Fruit fly (Drosophila melanogaster) whole organism, pupa: ENCODE results near the gene Hexo1.

Experiments used
- CG10348 ChIP-seq: fragments of 200-800 bp; sonication (Bioruptor generic); IDR thresholded peaks from 2 replicates; pipeline ENCODE4 v1.3.6; 2022; ENCODE audit warnings: missing biosample characterization, missing genetic modification characterization
- CG12605 ChIP-seq: fragments of 200-800 bp; sonication (Bioruptor generic); IDR thresholded peaks from 2 replicates; pipeline ENCODE4 v1.3.6; 2022; ENCODE audit warnings: missing biosample characterization, missing genetic modification characterization
- CG13204 ChIP-seq: fragments of 200-800 bp; sonication (Bioruptor generic); optimal IDR thresholded peaks from 2 replicates; lab custom pipeline; 2018; ENCODE audit warnings: missing biosample characterization, mild to moderate bottlenecking, missing genetic modification characterization, moderate library complexity
- CG14655 ChIP-seq: fragments of 200-800 bp; sonication (Bioruptor generic); optimal IDR thresholded peaks from 3 replicates; lab custom pipeline; 2017; ENCODE audit warnings: mild to moderate bottlenecking, missing biosample characterization, missing genetic modification reagents, missing genetic modification characterization
- CG15710 ChIP-seq: fragments of 200-800 bp; sonication (Bioruptor generic); optimal IDR thresholded peaks from 2 replicates; lab custom pipeline; 2018; ENCODE audit warnings: missing biosample characterization, mild to moderate bottlenecking, missing genetic modification characterization, moderate library complexity
- CG17806 ChIP-seq: fragments of 200-800 bp; sonication (Bioruptor generic); optimal IDR thresholded peaks from 2 replicates; lab custom pipeline; 2018; ENCODE audit warnings: missing biosample characterization, mild to moderate bottlenecking, missing genetic modification characterization, moderate library complexity
- CG32121 ChIP-seq: fragments of 200-800 bp; sonication (Bioruptor generic); IDR thresholded peaks from 2 replicates; pipeline ENCODE4 v1.3.6; 2022; ENCODE audit warnings: missing biosample characterization, missing genetic modification characterization
- CG34367 ChIP-seq: fragments of 200-800 bp; sonication (Bioruptor generic); optimal IDR thresholded peaks from 2 replicates; lab custom pipeline; 2018; ENCODE audit warnings: missing biosample characterization, mild to moderate bottlenecking, missing genetic modification characterization
- CG4496 ChIP-seq: fragments of 200-800 bp; sonication (Bioruptor generic); IDR thresholded peaks from 3 replicates; pipeline ENCODE4 v1.3.6; 2022; ENCODE audit warnings: missing biosample characterization, missing genetic modification characterization
- CG8159 ChIP-seq: fragments of 200-800 bp; sonication (Bioruptor generic); optimal IDR thresholded peaks from 3 replicates; lab custom pipeline; 2018; ENCODE audit warnings: missing biosample characterization, mild to moderate bottlenecking, missing genetic modification characterization, moderate library complexity
- CG8301 ChIP-seq: fragments of 200-800 bp; sonication (Bioruptor generic); optimal IDR thresholded peaks from 2 replicates; lab custom pipeline; 2018; ENCODE audit warnings: missing biosample characterization, mild to moderate bottlenecking, missing genetic modification characterization
- CG9948 ChIP-seq: fragments of 200-800 bp; sonication (Bioruptor generic); optimal IDR thresholded peaks from 2 replicates; lab custom pipeline; 2018; ENCODE audit warnings: missing biosample characterization, mild to moderate bottlenecking, missing genetic modification characterization, moderate library complexity
- D1 ChIP-seq: fragments of 200-800 bp; sonication (Bioruptor generic); optimal IDR thresholded peaks from 2 replicates; lab custom pipeline; 2018; ENCODE audit warnings: missing biosample characterization, mild to moderate bottlenecking, missing genetic modification characterization, moderate library complexity
- EcR ChIP-seq: fragments of 200-800 bp; sonication (Bioruptor generic); optimal IDR thresholded peaks from 3 replicates; lab custom pipeline; 2019; ENCODE audit warnings: missing biosample characterization, missing genetic modification characterization, mild to moderate bottlenecking, moderate library complexity, missing genetic modification reagents
- Ets98B ChIP-seq: fragments of 200-800 bp; sonication (Bioruptor generic); IDR thresholded peaks from 2 replicates; pipeline ENCODE4 v1.3.6; 2022; ENCODE audit warnings: missing biosample characterization, missing genetic modification characterization
- Pif1A ChIP-seq: fragments of 200-800 bp; sonication (Bioruptor generic); optimal IDR thresholded peaks from 3 replicates; lab custom pipeline; 2016; ENCODE audit warnings: missing biosample characterization, missing genetic modification characterization
- Pif1B ChIP-seq: fragments of 200-800 bp; sonication (Bioruptor generic); optimal IDR thresholded peaks from 3 replicates; lab custom pipeline; 2016; ENCODE audit warnings: missing biosample characterization, missing genetic modification characterization
- Snoo ChIP-seq: fragments of 200-800 bp; sonication (Bioruptor generic); optimal IDR thresholded peaks from 3 replicates; lab custom pipeline; 2017; ENCODE audit warnings: missing biosample characterization, mild to moderate bottlenecking, missing genetic modification characterization, inconsistent platforms
- fd96Ca ChIP-seq: fragments of 200-800 bp; sonication (Bioruptor generic); IDR thresholded peaks from 3 replicates; pipeline ENCODE4 v1.3.6; 2022; ENCODE audit warnings: missing biosample characterization, missing genetic modification characterization
- gl ChIP-seq: fragments of 200-800 bp; sonication (Bioruptor generic); optimal IDR thresholded peaks from 2 replicates; lab custom pipeline; 2018; ENCODE audit warnings: missing biosample characterization, mild to moderate bottlenecking, missing genetic modification characterization
- rn ChIP-seq: fragments of 200-800 bp; sonication (Bioruptor generic); IDR thresholded peaks from 2 replicates; pipeline ENCODE4 v1.3.6; 2022; ENCODE audit warnings: missing biosample characterization, missing genetic modification characterization

The Hexo1 gene

DNA sequence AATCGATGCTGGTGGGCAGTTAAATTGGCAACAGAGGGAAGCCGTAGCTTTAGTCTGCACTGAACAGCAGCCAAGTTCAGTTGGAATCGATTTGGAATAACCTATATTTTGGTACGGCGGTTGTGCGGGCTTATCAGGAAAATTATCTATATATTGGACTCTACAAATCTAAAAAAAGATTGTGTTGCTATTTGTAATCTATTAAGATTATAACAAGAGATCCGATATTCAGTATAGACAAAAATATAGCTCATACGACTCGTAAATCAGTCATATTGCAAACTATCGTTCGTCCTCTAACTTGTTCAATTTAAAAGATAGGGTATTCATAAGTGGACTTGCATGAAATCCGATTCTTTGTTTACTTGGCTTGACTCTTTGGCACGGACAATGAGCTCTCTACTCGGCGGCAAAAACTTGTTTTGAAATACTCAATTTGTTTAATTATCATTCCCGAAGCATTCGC, at the start of gene Hexo1:
Gene Hexo1 (plus strand): TSS at position 51 of the 466 bp plus-strand sequence.
- TF ChIP-seq Pif1A (GFP tag; lab: Kevin White, UChicago) (no peak), fd96Ca (no peak), Pif1B (GFP tag; lab: Kevin White, UChicago) (no peak), CG10348 (GFP tag; lab: Robert Waterston, UW) (no peak), CG8159 (tag; lab: Kevin White, UChicago) (peak; percentile 68), CG32121 (GFP tag; lab: Robert Waterston, UW) (peak; percentile 38; the same call in 1 of the 2 replicates), CG12605 (GFP tag; lab: Robert Waterston, UW) (peak; percentile 58; the same call in 1 of the 2 replicates), CG13204 (no peak), D1 (tag; lab: Kevin White, UChicago) (no peak), CG34367 (tag; lab: Kevin White, UChicago) (peak; percentile 53), CG17806 (peak; percentile 49), CG9948 (tag; lab: Kevin White, UChicago) (peak; percentile 44), gl (tag; lab: Kevin White, UChicago) (peak; percentile 40), CG4496 (0 out of 3 replicates have a peak, but pooled peaks have one; percentile 30), CG8301 (tag; lab: Kevin White, UChicago) (peak; percentile 55), rn (GFP tag; lab: Robert Waterston, UW) (no peak), EcR (peak; percentile 95), CG14655 (no peak), Snoo (tag; lab: Kevin White, UChicago) (peak; percentile 65), Ets98B (GFP tag; lab: Robert Waterston, UW) (peak; percentile 52), CG15710 (tag; lab: Kevin White, UChicago) (peak; percentile 65)

DNA sequence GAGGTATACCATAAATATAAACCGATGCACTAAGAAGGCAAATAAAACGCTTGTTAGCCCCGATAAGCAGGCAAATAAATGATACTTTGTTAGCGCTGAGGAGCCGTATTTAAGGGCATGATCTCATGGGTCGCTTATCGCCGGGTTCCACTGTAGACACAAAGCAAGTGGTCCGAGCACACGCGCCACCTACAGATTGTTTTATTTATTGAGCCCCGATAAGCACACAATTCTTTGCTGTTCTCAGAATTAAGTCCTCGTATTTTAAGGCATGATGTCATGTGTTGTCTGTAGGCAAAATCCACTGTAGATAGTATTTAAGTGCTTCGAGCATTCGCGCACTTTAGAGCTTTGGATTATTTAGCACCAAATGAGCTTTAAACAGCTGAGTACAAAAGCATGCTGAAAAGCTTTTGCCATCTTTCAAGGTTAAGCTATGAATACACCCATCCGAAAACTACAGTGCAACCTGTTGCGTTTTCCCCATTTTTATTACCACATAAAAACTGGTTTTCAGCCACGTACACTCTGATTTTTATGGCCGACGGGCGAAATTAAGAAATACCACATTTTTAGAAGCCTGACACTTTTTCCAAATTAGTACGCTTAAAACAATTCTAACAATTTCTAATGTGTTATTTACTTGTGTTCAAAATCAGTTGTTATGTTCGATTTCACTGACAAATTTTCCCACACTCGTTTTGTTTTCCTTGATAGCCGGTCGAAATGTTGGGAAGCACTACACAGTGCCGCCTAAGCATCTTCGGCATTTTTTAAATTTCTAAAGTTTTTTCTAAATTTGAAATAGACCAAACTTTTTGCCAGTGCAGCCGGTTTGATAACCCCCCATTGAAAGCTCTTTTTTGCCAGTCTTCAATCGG, 48.8 kb upstream of the Hexo1 start, which contains the start of gene Sqor:
Gene Sqor (plus strand): TSS at position 732 of the 881 bp plus-strand sequence.
- TF ChIP-seq CG9948 (tag; lab: Kevin White, UChicago) = peak; percentile 94
- TF ChIP-seq EcR = peak; percentile 97
- peak; percentile 85 for TF ChIP-seq D1 (tag; lab: Kevin White, UChicago)
- peak; percentile 85 for TF ChIP-seq rn (GFP tag; lab: Robert Waterston, UW)
- TF ChIP-seq CG14655 = peak; percentile 98
- peak; percentile 96 for TF ChIP-seq CG4496
- TF ChIP-seq Snoo (tag; lab: Kevin White, UChicago) = peak; percentile 93
- TF ChIP-seq fd96Ca = peak; percentile 97
- peak; percentile 93 for TF ChIP-seq Ets98B (GFP tag; lab: Robert Waterston, UW)
- TF ChIP-seq CG12605 (GFP tag; lab: Robert Waterston, UW) = peak; percentile 90
- peak; percentile 82 for TF ChIP-seq CG10348 (GFP tag; lab: Robert Waterston, UW)
- no peak for TF ChIP-seq Pif1A (GFP tag; lab: Kevin White, UChicago)
- peak; percentile 91 for TF ChIP-seq CG34367 (tag; lab: Kevin White, UChicago)
- TF ChIP-seq gl (tag; lab: Kevin White, UChicago) = peak; percentile 82
- peak; percentile 92 for TF ChIP-seq CG17806
- no peak for TF ChIP-seq Pif1B (GFP tag; lab: Kevin White, UChicago)
- TF ChIP-seq CG15710 (tag; lab: Kevin White, UChicago) = peak; percentile 92
- peak; percentile 93 for TF ChIP-seq CG32121 (GFP tag; lab: Robert Waterston, UW)
- peak; percentile 95 for TF ChIP-seq CG8159 (tag; lab: Kevin White, UChicago)
- TF ChIP-seq CG13204 = no peak
- peak; percentile 98 for TF ChIP-seq CG8301 (tag; lab: Kevin White, UChicago)

DNA sequence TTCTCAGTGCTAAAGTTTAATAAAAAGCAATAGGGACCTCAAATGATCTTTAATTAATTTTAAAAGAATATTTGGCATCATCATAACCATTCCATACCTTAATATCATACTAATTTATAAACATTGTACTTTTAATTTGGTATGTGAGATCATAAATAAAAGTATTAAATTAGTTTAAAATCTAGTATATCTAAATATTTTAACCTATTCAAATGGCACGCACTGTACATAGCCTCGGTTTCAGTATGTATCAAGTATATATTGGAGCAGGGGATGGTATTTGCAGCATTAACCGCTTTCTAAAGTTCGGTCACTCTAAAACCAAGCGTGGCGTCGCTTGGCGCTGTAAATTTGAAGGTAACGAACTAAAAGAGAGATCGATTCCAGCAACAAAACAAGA, 46.0 kb upstream of the Hexo1 start, which contains the start of gene pav:
Gene pav (plus strand): TSS at position 307 of the 400 bp plus-strand sequence.
- TF ChIP-seq CG12605 (GFP tag; lab: Robert Waterston, UW) = peak; percentile 41
- peak; percentile 55; the same call in 1 of the 3 replicates for TF ChIP-seq CG4496
- TF ChIP-seq CG15710 (tag; lab: Kevin White, UChicago) = peak; percentile 41
- peak; percentile 37; the same call in 1 of the 2 replicates for TF ChIP-seq Ets98B (GFP tag; lab: Robert Waterston, UW)
- no peak for TF ChIP-seq Pif1A (GFP tag; lab: Kevin White, UChicago)
- TF ChIP-seq CG32121 (GFP tag; lab: Robert Waterston, UW) = peak; percentile 55; the same call in 1 of the 2 replicates
- TF ChIP-seq CG17806 = peak; percentile 18
- no peak for TF ChIP-seq CG9948 (tag; lab: Kevin White, UChicago)

DNA sequence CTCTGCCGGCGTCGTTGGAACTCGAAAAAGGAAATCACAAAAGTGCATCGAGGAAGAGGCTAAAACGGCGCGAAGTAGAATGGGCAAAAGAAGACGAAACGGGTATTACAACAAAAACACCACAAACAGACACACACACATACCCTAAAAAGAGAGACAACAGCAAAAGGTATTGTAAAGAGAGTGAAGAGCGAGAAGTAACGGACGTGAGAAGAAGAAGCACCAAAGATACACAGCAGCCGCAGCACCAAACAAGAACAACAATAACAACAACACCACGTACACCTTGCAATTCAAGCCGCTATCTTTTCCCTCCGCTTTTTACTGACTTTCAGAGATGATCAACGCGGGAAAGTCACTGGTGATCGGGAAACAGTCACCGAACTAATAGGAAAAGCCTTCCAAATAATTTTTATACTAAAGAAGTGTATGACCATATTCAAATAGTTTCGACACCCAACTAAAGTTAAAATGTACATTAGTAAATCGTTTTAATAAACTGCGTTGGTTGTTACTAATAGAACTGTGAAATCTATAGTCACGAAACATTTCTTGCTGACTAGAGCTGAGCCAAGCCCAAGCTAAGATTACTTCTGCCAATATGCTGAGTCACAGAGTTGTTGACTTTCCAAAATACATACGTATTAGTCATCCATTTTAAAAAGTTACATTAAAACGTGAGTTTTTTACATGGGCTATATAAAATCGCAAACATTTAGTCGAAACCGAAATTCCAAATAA, 36.1 kb upstream of the Hexo1 start:
- TF ChIP-seq EcR (peak; percentile 69), CG9948 (tag; lab: Kevin White, UChicago) (no peak), gl (tag; lab: Kevin White, UChicago) (peak; percentile 70), CG4496 (0 out of 3 replicates have a peak, but pooled peaks have one; percentile 28)
- TF ChIP-seq, all 21 proteins: peak for 3
